Fruit fly (Drosophila melanogaster): ENCODE results near the gene PICK1.

The PICK1 gene

DNA sequence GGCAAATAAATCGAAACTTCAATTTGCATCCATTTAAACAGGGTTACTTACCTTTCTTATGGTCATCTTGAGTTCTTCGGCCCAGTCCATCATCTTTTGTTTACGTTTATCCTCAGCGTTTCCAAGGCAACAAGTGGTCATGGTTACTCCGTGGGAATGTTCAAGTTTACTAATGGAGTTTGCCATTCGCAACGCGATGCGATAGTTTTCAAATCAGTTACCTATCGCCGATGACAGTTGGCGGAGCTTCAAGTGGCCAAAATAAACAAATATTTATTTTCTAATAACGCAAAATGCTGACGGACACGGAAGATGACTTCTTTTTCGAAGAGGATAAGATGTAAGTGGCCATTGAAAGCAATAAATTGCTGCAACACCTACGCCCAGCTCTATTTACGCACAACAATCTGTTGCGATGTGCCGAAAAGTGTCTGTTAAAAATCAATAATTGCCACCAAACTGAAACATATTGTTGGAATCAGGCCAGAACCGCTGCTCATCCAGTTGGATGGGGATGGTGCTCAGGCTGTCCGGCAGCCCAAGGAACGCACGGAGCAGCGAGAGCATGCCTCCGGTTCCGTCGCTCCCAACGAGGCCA lies at the start of gene PICK1, which contains the start of gene IFT43 (continued):
- peak; percentile 78 for TF ChIP-seq zen2 (GFP tag; IDR thresholded peaks at IDR 0.05; ENCODE audit: partially characterized antibody)
- TF ChIP-seq Rfx (GFP tag; IDR thresholded peaks at IDR 0.05), result peak; percentile 89
- TF ChIP-seq amos (GFP tag; IDR thresholded peaks at IDR 0.05; ENCODE audit: partially characterized antibody), result peak; percentile 88
- TF ChIP-seq Doc3 (GFP tag; IDR thresholded peaks at IDR 0.05; ENCODE audit: partially characterized antibody), result peak; percentile 69
- TF ChIP-seq CG8478 (optimal IDR thresholded peaks at IDR 0.05), result no peak
- TF ChIP-seq CG3847 (GFP tag; IDR thresholded peaks at IDR 0.05), result 0 out of 2 replicates have a peak, but pooled peaks have one; percentile 20
- peak; percentile 82 for TF ChIP-seq BEAF-32 (GFP tag; optimal IDR thresholded peaks at IDR 0.05)
- TF ChIP-seq CG34422 (GFP tag; IDR thresholded peaks at IDR 0.05), result peak; percentile 54; the same call in 1 of the 3 replicates
- TF ChIP-seq CG16779 (GFP tag; IDR thresholded peaks at IDR 0.05), result no peak
- no peak for TF ChIP-seq CG17359 (tag; optimal IDR thresholded peaks at IDR 0.05)
- TF ChIP-seq MBD-R2 (GFP tag; IDR thresholded peaks at IDR 0.05), result peak; percentile 94
- peak; percentile 19 for TF ChIP-seq HmgZ (tag; optimal IDR thresholded peaks at IDR 0.05)
- no peak for TF ChIP-seq salm (tag; optimal IDR thresholded peaks at IDR 0.05)
- TF ChIP-seq bbx (GFP tag; IDR thresholded peaks at IDR 0.05; ENCODE audit: partially characterized antibody), result peak; percentile 86
- peak; percentile 37 for TF ChIP-seq YL-1 (GFP tag; optimal IDR thresholded peaks at IDR 0.05)
- peak; percentile 76 for TF ChIP-seq sna (GFP tag; IDR thresholded peaks at IDR 0.05; ENCODE audit: partially characterized antibody)
- TF ChIP-seq ftz-f1 (GFP tag; optimal IDR thresholded peaks at IDR 0.05), result peak; percentile 55
- TF ChIP-seq Dp (GFP tag; optimal IDR thresholded peaks at IDR 0.05), result peak; percentile 37
- TF ChIP-seq nerfin-1 (tag; optimal IDR thresholded peaks at IDR 0.05), result peak; percentile 58
- peak; percentile 83 for TF ChIP-seq hbn (GFP tag; IDR thresholded peaks at IDR 0.05; ENCODE audit: partially characterized antibody)
- peak; percentile 37 for TF ChIP-seq CG12659 (GFP tag; optimal IDR thresholded peaks at IDR 0.05)
- peak; percentile 72 for TF ChIP-seq CG16813 (GFP tag; IDR thresholded peaks at IDR 0.05; ENCODE audit: partially characterized antibody)
- TF ChIP-seq CG7556 (GFP tag; optimal IDR thresholded peaks at IDR 0.05), result no peak
- peak; percentile 37 for TF ChIP-seq Sry-β (GFP tag; optimal IDR thresholded peaks at IDR 0.05)
- TF ChIP-seq knrl (GFP tag; IDR thresholded peaks at IDR 0.05; ENCODE audit: partially characterized antibody), result peak; percentile 78
- TF ChIP-seq gfzf (GFP tag; optimal IDR thresholded peaks at IDR 0.05), result peak; percentile 48
- TF ChIP-seq ato (GFP tag; IDR thresholded peaks at IDR 0.05; ENCODE audit: partially characterized antibody), result no peak
- TF ChIP-seq kah (GFP tag; optimal IDR thresholded peaks at IDR 0.05), result peak; percentile 99
- TF ChIP-seq unc-4 (GFP tag; IDR thresholded peaks at IDR 0.05; ENCODE audit: partially characterized antibody), result peak; percentile 75
- peak; percentile 84 for TF ChIP-seq CG13287 (GFP tag; IDR thresholded peaks at IDR 0.05; ENCODE audit: partially characterized antibody)
- TF ChIP-seq CG6254 (GFP tag; optimal IDR thresholded peaks at IDR 0.05), result no peak
- peak; percentile 42 for TF ChIP-seq CG4617 (GFP tag; optimal IDR thresholded peaks at IDR 0.05; ENCODE audit: borderline replicate concordance)
- TF ChIP-seq Med (GFP tag), result peak; percentile 61
- peak; percentile 48 for TF ChIP-seq stwl (tag; optimal IDR thresholded peaks at IDR 0.05)
- TF ChIP-seq Mrtf (GFP tag; IDR thresholded peaks at IDR 0.05), result no peak
- TF ChIP-seq pzg (GFP tag; optimal IDR thresholded peaks at IDR 0.05), result peak; percentile 70
- TF ChIP-seq CG7745 (tag; optimal IDR thresholded peaks at IDR 0.05), result no peak
- TF ChIP-seq D19A (tag; optimal IDR thresholded peaks at IDR 0.05), result no peak
- peak; percentile 56 for TF ChIP-seq inv (GFP tag; IDR thresholded peaks at IDR 0.05; ENCODE audit: partially characterized antibody)
- TF ChIP-seq HLH4C (GFP tag; IDR thresholded peaks at IDR 0.05; ENCODE audit: partially characterized antibody), result peak; percentile 77
- TF ChIP-seq Ets97D (GFP tag; optimal IDR thresholded peaks at IDR 0.05), result peak; percentile 25
- TF ChIP-seq CG7963 (GFP tag; IDR thresholded peaks at IDR 0.05; ENCODE audit: partially characterized antibody), result peak; percentile 69; the same call in 2 of the 3 replicates
